Fruit fly (Drosophila melanogaster) whole organism, embryonic: Measurements from ENCODE around the gene Nf-YC.

Experiments used
- Adf1 ChIP-seq: fragments of 200-800 bp; sonication (Bioruptor generic); IDR thresholded peaks from 2 replicates; pipeline ENCODE4 v1.3.6; 2022; ENCODE audit warnings: missing biosample characterization, missing genetic modification characterization
- Antp ChIP-seq: fragments of 200-800 bp; sonication (Bioruptor generic); optimal IDR thresholded peaks from 3 replicates; lab custom pipeline; 2016; ENCODE audit warnings: missing biosample characterization, missing genetic modification characterization
- B-H2 ChIP-seq: fragments of 200-800 bp; sonication (Bioruptor generic); optimal IDR thresholded peaks from 2 replicates; lab custom pipeline; 2018; ENCODE audit warnings: missing biosample characterization, mild to moderate bottlenecking, missing genetic modification characterization
- Blimp-1 ChIP-seq: fragments of 200-800 bp; sonication (Bioruptor generic); optimal IDR thresholded peaks from 3 replicates; lab custom pipeline; 2018; ENCODE audit warnings: missing biosample characterization, missing genetic modification characterization, mild to moderate bottlenecking, moderate library complexity, missing genetic modification reagents
- BtbVII ChIP-seq: fragments of 200-800 bp; sonication (Bioruptor generic); optimal IDR thresholded peaks from 3 replicates; lab custom pipeline; 2017; ENCODE audit warnings: missing biosample characterization, mild to moderate bottlenecking, missing genetic modification characterization
- CG10431 ChIP-seq: fragments of 200-800 bp; sonication (Bioruptor generic); optimal IDR thresholded peaks from 3 replicates; lab custom pipeline; 2018; ENCODE audit warnings: missing biosample characterization, mild to moderate bottlenecking, missing genetic modification characterization
- CG11247 ChIP-seq: fragments of 200-800 bp; sonication (Bioruptor generic); IDR thresholded peaks from 2 replicates; pipeline ENCODE4 v1.3.6; 2022; ENCODE audit warnings: missing biosample characterization, missing genetic modification characterization
- CG12391 ChIP-seq: fragments of 200-800 bp; sonication (Bioruptor generic); optimal IDR thresholded peaks from 3 replicates; lab custom pipeline; 2018; ENCODE audit warnings: missing biosample characterization, mild to moderate bottlenecking, missing genetic modification characterization, moderate library complexity
- CG12769 ChIP-seq: fragments of 200-800 bp; sonication (Bioruptor generic); optimal IDR thresholded peaks from 2 replicates; lab custom pipeline; 2019; ENCODE audit warnings: missing biosample characterization, mild to moderate bottlenecking, missing genetic modification characterization, moderate library complexity
- CG1603 ChIP-seq: fragments of 200-800 bp; sonication (Bioruptor generic); optimal IDR thresholded peaks from 2 replicates; lab custom pipeline; 2019; ENCODE audit warnings: missing biosample characterization, mild to moderate bottlenecking, missing genetic modification characterization, moderate library complexity
- CG17186 ChIP-seq: fragments of 200-800 bp; sonication (Bioruptor generic); optimal IDR thresholded peaks from 3 replicates; lab custom pipeline; 2017; ENCODE audit warnings: missing biosample characterization, missing genetic modification reagents, missing genetic modification characterization
- CG17385 ChIP-seq: fragments of 200-800 bp; sonication (Bioruptor generic); optimal IDR thresholded peaks from 3 replicates; lab custom pipeline; 2018; ENCODE audit warnings: missing biosample characterization, mild to moderate bottlenecking, missing genetic modification characterization
- CG18011 ChIP-seq: fragments of 200-800 bp; sonication (Bioruptor generic); optimal IDR thresholded peaks from 2 replicates; lab custom pipeline; 2017; ENCODE audit warnings: missing biosample characterization, missing genetic modification characterization, mild to moderate bottlenecking, moderate library complexity, missing genotype
- CG34422 ChIP-seq: fragments of 200-800 bp; sonication (Bioruptor generic); IDR thresholded peaks from 3 replicates; pipeline ENCODE4 v1.3.6; 2022; ENCODE audit warnings: missing biosample characterization, missing genetic modification characterization
- CG4328 ChIP-seq: fragments of 200-800 bp; sonication (Bioruptor generic); optimal IDR thresholded peaks from 3 replicates; lab custom pipeline; 2017; ENCODE audit warnings: missing biosample characterization, missing genetic modification reagents, missing genetic modification characterization
- CG4360 ChIP-seq: fragments of 200-800 bp; sonication (Bioruptor generic); IDR thresholded peaks from 2 replicates; pipeline ENCODE4 v1.3.6; 2022; ENCODE audit warnings: missing biosample characterization, missing genetic modification characterization
- CG6689 ChIP-seq: fragments of 200-800 bp; sonication (Bioruptor generic); IDR thresholded peaks from 2 replicates; pipeline ENCODE4 v1.3.6; 2022; ENCODE audit warnings: missing biosample characterization, missing genetic modification characterization
- CG7556 ChIP-seq: fragments of 200-800 bp; sonication (Bioruptor generic); optimal IDR thresholded peaks from 2 replicates; lab custom pipeline; 2017; ENCODE audit warnings: missing biosample characterization, mild to moderate bottlenecking, missing genetic modification characterization
- CG8290 ChIP-seq, 3 experiments: fragments of 200-800 bp; sonication (Bioruptor generic); optimal IDR thresholded peaks; 2 replicates each; lab custom pipeline; 2016 to 2019; ENCODE audit warnings: missing biosample characterization in 3 of 3, missing genetic modification characterization in 3 of 3, mild to moderate bottlenecking in 2 of 3, moderate library complexity in 1 of 3
- Deaf1 ChIP-seq: fragments of 200-800 bp; optimal IDR thresholded peaks from 3 replicates; lab custom pipeline; 2019; ENCODE audit warnings: missing biosample characterization, mild to moderate bottlenecking, missing genetic modification characterization, moderate library complexity
- Dfd ChIP-seq, 2 experiments: fragments of >200 bp; optimal IDR thresholded peaks; 2 replicates each; lab custom pipeline; 2017; ENCODE audit warnings: missing biosample characterization in 2 of 2, missing genetic modification characterization in 2 of 2
- Doc3 ChIP-seq: fragments of 200-800 bp; sonication (Bioruptor generic); IDR thresholded peaks from 3 replicates; pipeline ENCODE4 v1.3.6; 2022; ENCODE audit warnings: missing biosample characterization, missing genetic modification characterization; ENCODE audit not compliant: partially characterized antibody
- HLHmδ ChIP-seq: fragments of 200-800 bp; sonication (Bioruptor generic); optimal IDR thresholded peaks from 2 replicates; lab custom pipeline; 2018; ENCODE audit warnings: missing biosample characterization, mild to moderate bottlenecking, missing genetic modification characterization, moderate library complexity
- Hmr ChIP-seq: fragments of 200-800 bp; sonication (Bioruptor generic); optimal IDR thresholded peaks from 3 replicates; lab custom pipeline; 2017; ENCODE audit warnings: mild to moderate bottlenecking, missing biosample characterization, missing genetic modification reagents, missing genetic modification characterization
- Jarid2 ChIP-seq: fragments of 200-800 bp; sonication (Bioruptor generic); optimal IDR thresholded peaks from 3 replicates; lab custom pipeline; 2017; ENCODE audit warnings: mild to moderate bottlenecking, missing biosample characterization, missing genetic modification reagents, missing genetic modification characterization
- Lpt ChIP-seq: fragments of >200 bp; optimal IDR thresholded peaks from 2 replicates; lab custom pipeline; 2018; ENCODE audit warnings: missing biosample characterization, missing genetic modification characterization
- Med ChIP-seq: fragments of 200-800 bp; sonication (Bioruptor generic); peaks from one replicate; lab custom pipeline; 2016; ENCODE audit warnings: missing biosample characterization, missing genetic modification characterization, mild to moderate bottlenecking, inconsistent platforms, moderate library complexity
- Mrtf ChIP-seq: fragments of 200-800 bp; sonication (Bioruptor generic); IDR thresholded peaks from 3 replicates; pipeline ENCODE4 v1.3.6; 2022; ENCODE audit warnings: missing biosample characterization, missing genetic modification characterization
- Neu2 ChIP-seq: fragments of 200-800 bp; sonication (Bioruptor generic); optimal IDR thresholded peaks from 3 replicates; lab custom pipeline; 2016; ENCODE audit warnings: missing biosample characterization, missing genetic modification characterization, borderline replicate concordance
- Rfx ChIP-seq: fragments of 200-800 bp; sonication (Bioruptor generic); IDR thresholded peaks from 2 replicates; pipeline ENCODE4 v1.3.6; 2022; ENCODE audit warnings: missing biosample characterization, missing genetic modification characterization
- Sox100B ChIP-seq: fragments of 200-800 bp; sonication (Bioruptor generic); optimal IDR thresholded peaks from 3 replicates; lab custom pipeline; 2018; ENCODE audit warnings: missing biosample characterization, mild to moderate bottlenecking, missing genetic modification characterization
- Sry-δ ChIP-seq: fragments of 200-800 bp; sonication (Bioruptor generic); optimal IDR thresholded peaks from 2 replicates; lab custom pipeline; 2016; ENCODE audit warnings: missing biosample characterization, missing genetic modification characterization
- Ssrp ChIP-seq: fragments of 200-800 bp; sonication (Bioruptor generic); optimal IDR thresholded peaks from 2 replicates; lab custom pipeline; 2018; ENCODE audit warnings: missing biosample characterization, mild to moderate bottlenecking, missing genetic modification characterization, moderate library complexity
- Usf ChIP-seq: fragments of 200-800 bp; sonication (Bioruptor generic); optimal IDR thresholded peaks from 2 replicates; lab custom pipeline; 2017; ENCODE audit warnings: missing genotype, missing biosample characterization, missing genetic modification characterization
- YL-1 ChIP-seq: fragments of 200-800 bp; sonication (Bioruptor generic); optimal IDR thresholded peaks from 3 replicates; lab custom pipeline; 2017; ENCODE audit warnings: missing biosample characterization, mild to moderate bottlenecking, missing genetic modification characterization
- aop ChIP-seq: fragments of 200-800 bp; sonication (Bioruptor generic); IDR thresholded peaks from 2 replicates; pipeline ENCODE4 v1.3.6; 2022; ENCODE audit warnings: missing biosample characterization, missing genetic modification characterization
- bowl ChIP-seq: fragments of 200-800 bp; sonication (Bioruptor generic); IDR thresholded peaks from 2 replicates; pipeline ENCODE4 v1.3.6; 2022; ENCODE audit warnings: missing biosample characterization, missing genetic modification characterization
- cad ChIP-seq: fragments of >200 bp; optimal IDR thresholded peaks from 2 replicates; lab custom pipeline; 2017; ENCODE audit warnings: missing biosample characterization, missing genetic modification characterization
- chn ChIP-seq: fragments of 200-800 bp; sonication (Bioruptor generic); optimal IDR thresholded peaks from 2 replicates; lab custom pipeline; 2016; ENCODE audit warnings: missing biosample characterization, missing genetic modification characterization
- crol ChIP-seq: fragments of 200-800 bp; sonication (Bioruptor generic); IDR thresholded peaks from 2 replicates; pipeline ENCODE4 v1.3.6; 2022; ENCODE audit warnings: missing biosample characterization, missing genetic modification characterization
- disco-r ChIP-seq: fragments of 200-800 bp; sonication (Bioruptor generic); optimal IDR thresholded peaks from 2 replicates; lab custom pipeline; 2016; ENCODE audit warnings: missing biosample characterization, missing genetic modification characterization
- dm ChIP-seq: fragments of 200-800 bp; sonication (Bioruptor generic); optimal IDR thresholded peaks from 3 replicates; lab custom pipeline; 2016; ENCODE audit warnings: missing biosample characterization, missing genetic modification characterization
- maf-S ChIP-seq: fragments of 200-800 bp; sonication (Bioruptor generic); optimal IDR thresholded peaks from 2 replicates; lab custom pipeline; 2016; ENCODE audit warnings: missing biosample characterization, missing genetic modification characterization
- nerfin-1 ChIP-seq: fragments of 200-800 bp; sonication (Bioruptor generic); optimal IDR thresholded peaks from 3 replicates; lab custom pipeline; 2019; ENCODE audit warnings: missing biosample characterization, mild to moderate bottlenecking, missing genetic modification characterization, moderate library complexity
- peb ChIP-seq: fragments of 200-800 bp; sonication (Bioruptor generic); IDR thresholded peaks from 2 replicates; pipeline ENCODE4 v1.3.6; 2022; ENCODE audit warnings: missing biosample characterization, missing genetic modification characterization
- rib ChIP-seq: fragments of 200-800 bp; sonication (Bioruptor generic); IDR thresholded peaks from 2 replicates; pipeline ENCODE4 v1.3.6; 2022; ENCODE audit warnings: missing biosample characterization, missing genetic modification characterization
- sd ChIP-seq: fragments of 200-800 bp; sonication (Bioruptor generic); optimal IDR thresholded peaks from 3 replicates; lab custom pipeline; 2018; ENCODE audit warnings: missing biosample characterization, mild to moderate bottlenecking, missing genetic modification characterization, moderate library complexity
- sob ChIP-seq: fragments of 200-800 bp; sonication (Bioruptor generic); IDR thresholded peaks from 2 replicates; pipeline ENCODE4 v1.3.6; 2022; ENCODE audit warnings: missing biosample characterization, missing genetic modification characterization
- sr ChIP-seq: fragments of 200-800 bp; sonication (Bioruptor generic); IDR thresholded peaks from 3 replicates; pipeline ENCODE4 v1.3.6; 2022; ENCODE audit warnings: missing biosample characterization, missing genetic modification characterization
- vfl ChIP-seq: fragments of 200-800 bp; sonication (Bioruptor generic); optimal IDR thresholded peaks from 2 replicates; lab custom pipeline; 2016; ENCODE audit warnings: missing biosample characterization, missing genetic modification characterization
- zfh1 ChIP-seq: fragments of 200-800 bp; sonication (Bioruptor generic); IDR thresholded peaks from 3 replicates; pipeline ENCODE4 v1.3.6; 2022; ENCODE audit warnings: missing biosample characterization, missing genetic modification characterization

Gene Nf-YC

DNA sequence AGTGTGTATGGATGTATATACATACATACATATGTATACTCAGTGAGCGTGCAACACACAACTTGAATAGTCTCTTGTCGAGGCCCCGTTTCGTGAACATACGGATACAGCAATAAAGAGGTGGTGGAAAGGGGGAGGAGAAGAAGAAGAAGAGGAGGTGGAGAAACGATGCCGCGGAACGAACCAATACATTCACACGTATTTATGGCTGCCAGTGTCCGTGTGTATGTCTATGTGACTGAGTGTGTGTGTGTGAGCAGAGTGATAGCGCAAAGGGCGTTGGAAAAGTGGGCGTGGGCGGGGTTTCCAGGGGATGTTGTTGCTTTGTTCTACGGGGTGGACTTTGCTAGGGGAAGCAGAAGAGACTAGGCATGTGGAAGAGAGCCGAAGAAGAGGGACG lies 32.7 kb upstream of the Nf-YC start (continued):
- TF ChIP-seq Rfx (GFP tag; lab: Robert Waterston, UW) (0 out of 2 replicates have a peak, but pooled peaks have one; percentile 25), CG17385 (peak; percentile 93), cad (GFP tag; lab: Kevin White, UChicago) (peak; percentile 82), Sox100B (GFP tag; lab: Kevin White, UChicago) (no peak), CG12391 (tag; lab: Kevin White, UChicago) (no peak), sd (peak; percentile 26), Lpt (GFP tag; lab: Kevin White, UChicago) (no peak), CG1603 (tag; lab: Kevin White, UChicago) (no peak), sob (no peak), CG10431 (GFP tag; lab: Kevin White, UChicago) (no peak), sr (GFP tag; lab: Robert Waterston, UW) (no peak), zfh1 (GFP tag; lab: Robert Waterston, UW) (no peak), aop (no peak), CG11247 (no peak), Doc3 (GFP tag; lab: Robert Waterston, UW) (no peak), vfl (GFP tag; lab: Kevin White, UChicago) (no peak), Neu2 (GFP tag; lab: Kevin White, UChicago) (no peak), Dfd (GFP tag; optimal IDR thresholded peaks at IDR 0.05; lab: Kevin White, UChicago) (no peak), BtbVII (no peak), B-H2 (GFP tag; lab: Kevin White, UChicago) (peak; percentile 54), HLHmδ (GFP tag; lab: Kevin White, UChicago) (no peak), Antp (GFP tag; lab: Kevin White, UChicago) (no peak), CG6689 (no peak), Ssrp (tag; lab: Kevin White, UChicago) (no peak), nerfin-1 (tag; lab: Kevin White, UChicago) (peak; percentile 56), chn (peak; percentile 67), CG12769 (peak; percentile 49), crol (GFP tag; lab: Robert Waterston, UW) (peak; percentile 85), CG34422 (peak; percentile 18; the same call in 1 of the 3 replicates), Adf1 (GFP tag; lab: Robert Waterston, UW) (peak; percentile 70; the same call in 1 of the 2 replicates), bowl (GFP tag; lab: Robert Waterston, UW) (no peak), Mrtf (GFP tag; lab: Robert Waterston, UW) (no peak), CG4328 (GFP tag; lab: Kevin White, UChicago) (peak; percentile 36), CG17186 (GFP tag; lab: Kevin White, UChicago) (no peak), Deaf1 (tag; lab: Kevin White, UChicago) (peak; percentile 89), Med (GFP tag; lab: Kevin White, UChicago) (peak; percentile 84), CG4360 (GFP tag; lab: Robert Waterston, UW) (peak; percentile 75), CG8290 (GFP tag; optimal IDR thresholded peaks at IDR 0.05; lab: Kevin White, UChicago) (no peak), CG8290 (tag; optimal IDR thresholded peaks at IDR 0.05; lab: Kevin White, UChicago) (peak; percentile 37 to 80), Jarid2 (GFP tag; lab: Kevin White, UChicago) (no peak), Blimp-1 (no peak), Usf (GFP tag; lab: Kevin White, UChicago) (no peak), CG18011 (GFP tag; lab: Kevin White, UChicago) (no peak), Sry-δ (GFP tag; lab: Kevin White, UChicago) (no peak), peb (GFP tag; lab: Robert Waterston, UW) (no peak), rib (GFP tag; lab: Robert Waterston, UW) (peak; percentile 75), disco-r (GFP tag; lab: Kevin White, UChicago) (no peak), YL-1 (GFP tag; lab: Kevin White, UChicago) (no peak), CG7556 (no peak), maf-S (GFP tag; lab: Kevin White, UChicago) (no peak), Hmr (GFP tag; lab: Kevin White, UChicago) (peak; percentile 7), dm (GFP tag; lab: Kevin White, UChicago) (no peak)
